Fruit fly (Drosophila melanogaster): ENCODE results near the gene Irk3.

The Irk3 gene

DNA sequence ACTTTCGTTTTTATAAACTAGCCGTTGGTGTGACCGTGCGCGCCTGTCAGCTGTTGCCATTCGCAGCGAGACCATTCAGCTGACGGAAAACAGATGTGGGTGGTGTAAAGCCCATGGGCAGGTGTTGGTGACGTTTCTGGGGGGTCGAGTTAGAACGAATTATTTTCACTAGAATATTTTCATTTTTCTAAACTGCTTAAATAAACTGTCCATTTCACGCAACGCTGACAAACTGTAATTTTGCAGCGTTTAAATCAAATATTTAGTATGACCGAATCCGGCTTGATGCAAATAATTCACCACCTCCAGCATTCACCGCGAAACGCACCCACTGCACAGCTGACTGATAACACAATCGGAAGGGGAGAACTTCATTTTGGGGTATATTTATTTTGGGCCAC lies 18.1 kb downstream of the Irk3 start, which contains the start of the genes CG10383 and CG10338 (continued):
- TF ChIP-seq CG2120 (GFP tag; optimal IDR thresholded peaks at IDR 0.05) (peak; percentile 96), dm (GFP tag; optimal IDR thresholded peaks at IDR 0.05) (peak; percentile 85), cas (GFP tag; IDR thresholded peaks at IDR 0.05) (peak; percentile 67), E2f2 (GFP tag; IDR thresholded peaks at IDR 0.05) (peak; percentile 78), Gug (GFP tag; IDR thresholded peaks at IDR 0.05) (peak; percentile 93), BEAF-32 (GFP tag; optimal IDR thresholded peaks at IDR 0.05) (peak; percentile 49), CG8089 (GFP tag; optimal IDR thresholded peaks at IDR 0.05) (peak; percentile 82), CG9876 (GFP tag; optimal IDR thresholded peaks at IDR 0.05) (peak; percentile 86), exex (tag; optimal IDR thresholded peaks at IDR 0.05) (peak; percentile 59), CG7786 (GFP tag; optimal IDR thresholded peaks at IDR 0.05) (peak; percentile 90), grau (tag; optimal IDR thresholded peaks at IDR 0.05) (peak; percentile 78), onecut (GFP tag; IDR thresholded peaks at IDR 0.05) (peak; percentile 61), CG6813 (GFP tag; optimal IDR thresholded peaks at IDR 0.05) (peak; percentile 64), Gsc (GFP tag; IDR thresholded peaks at IDR 0.05) (peak; percentile 63), CG9437 (GFP tag; optimal IDR thresholded peaks at IDR 0.05) (peak; percentile 23), en (GFP tag; optimal IDR thresholded peaks at IDR 0.05) (peak; percentile 24), Hsf (GFP tag; optimal IDR thresholded peaks at IDR 0.05) (peak; percentile 90), CG7987 (GFP tag; optimal IDR thresholded peaks at IDR 0.05) (peak; percentile 41), Lpt (GFP tag; optimal IDR thresholded peaks at IDR 0.05) (no peak), CG32767 (GFP tag; IDR thresholded peaks at IDR 0.05) (peak; percentile 75; the same call in 1 of the 2 replicates), Side (GFP tag; optimal IDR thresholded peaks at IDR 0.05) (peak; percentile 90), nerfin-2 (GFP tag; IDR thresholded peaks at IDR 0.05; ENCODE audit: partially characterized antibody) (no peak), chif (GFP tag; optimal IDR thresholded peaks at IDR 0.05) (peak; percentile 78 to 88), CG30431 (GFP tag; optimal IDR thresholded peaks at IDR 0.05) (peak; percentile 72), Hr51 (GFP tag; optimal IDR thresholded peaks at IDR 0.05) (peak; percentile 80 to 85), CG10274 (GFP tag; optimal IDR thresholded peaks at IDR 0.05) (no peak), zen (tag; optimal IDR thresholded peaks at IDR 0.05) (peak; percentile 50), CG7745 (tag; optimal IDR thresholded peaks at IDR 0.05) (no peak), bsh (GFP tag; optimal IDR thresholded peaks at IDR 0.05) (peak; percentile 26 to 78), ATbp (GFP tag; optimal IDR thresholded peaks at IDR 0.05) (peak; percentile 72), HmgD (GFP tag; optimal IDR thresholded peaks at IDR 0.05) (peak; percentile 86), CTCF (GFP tag; optimal IDR thresholded peaks at IDR 0.05) (peak; percentile 8), aop (GFP tag; IDR thresholded peaks at IDR 0.05) (peak; percentile 69; the same call in 1 of the 2 replicates), fd64A (GFP tag; optimal IDR thresholded peaks at IDR 0.05) (peak; percentile 22), CG7271 (tag; optimal IDR thresholded peaks at IDR 0.05) (peak; percentile 53), Taf1 (GFP tag; IDR thresholded peaks at IDR 0.05) (peak; percentile 84), CG9932 (GFP tag; IDR thresholded peaks at IDR 0.05) (peak; percentile 92), CG1832 (GFP tag; optimal IDR thresholded peaks at IDR 0.05) (no peak), Jarid2 (GFP tag; optimal IDR thresholded peaks at IDR 0.05) (peak; percentile 46), CG17612 (GFP tag; IDR thresholded peaks at IDR 0.05) (peak; percentile 75), CG18011 (GFP tag; optimal IDR thresholded peaks at IDR 0.05) (peak; percentile 78), CG15073 (GFP tag; optimal IDR thresholded peaks at IDR 0.05) (no peak), HLHmδ (GFP tag; optimal IDR thresholded peaks at IDR 0.05) (no peak), ab (GFP tag; optimal IDR thresholded peaks at IDR 0.05) (peak; percentile 15), crc (GFP tag; optimal IDR thresholded peaks at IDR 0.05) (peak; percentile 84), CG31365 (tag; optimal IDR thresholded peaks at IDR 0.05) (peak; percentile 60), Lim3 (GFP tag; IDR thresholded peaks at IDR 0.05) (0 out of 2 replicates have a peak, but pooled peaks have one; percentile 33), ems (GFP tag; optimal IDR thresholded peaks at IDR 0.05) (peak; percentile 80), al (GFP tag; IDR thresholded peaks at IDR 0.05) (peak; percentile 88), fd102C (GFP tag; optimal IDR thresholded peaks at IDR 0.05) (no peak), schlank (tag; optimal IDR thresholded peaks at IDR 0.05) (peak; percentile 72)

All from whole organism, embryonic.